Worm (Caenorhabditis elegans): Measurements from ENCODE around the gene F36D3.14.

ce11 chrV:16505828-16506227 lies 2.8 kb upstream of the F36D3.14 start, which contains the start of gene nhr-54:
- TF ChIP-seq tbx-37 (GFP tag; conservative IDR thresholded peaks at IDR 0.05), result no peak
- TF ChIP-seq tra-4 (tag; optimal IDR thresholded peaks at IDR 0.05), result no peak
- TF ChIP-seq ama-1 (optimal IDR thresholded peaks at IDR 0.05), result no peak
- TF ChIP-seq hnd-1 (tag; optimal IDR thresholded peaks at IDR 0.05), result no peak
- TF ChIP-seq scrt-1 (GFP tag; IDR thresholded peaks at IDR 0.05), result no peak
- no peak for TF ChIP-seq B0310.2 (tag; optimal IDR thresholded peaks at IDR 0.05)
- TF ChIP-seq hmg-4 (GFP tag; optimal IDR thresholded peaks at IDR 0.05), result no peak
- TF ChIP-seq flt-1 (GFP tag; IDR thresholded peaks at IDR 0.05), result no peak
- no peak for TF ChIP-seq tbx-11 (GFP tag; IDR thresholded peaks at IDR 0.05)
- no peak for TF ChIP-seq ceh-36 (tag; optimal IDR thresholded peaks at IDR 0.05)
- TF ChIP-seq F13C5.2 (tag; optimal IDR thresholded peaks at IDR 0.05), result no peak
- no peak for TF ChIP-seq hmbx-1 (tag; optimal IDR thresholded peaks at IDR 0.05)
- TF ChIP-seq pes-1 (GFP tag; IDR thresholded peaks at IDR 0.05), result no peak
